Worm (Caenorhabditis elegans): ENCODE measurements around the gene F44F4.10.

DNA sequence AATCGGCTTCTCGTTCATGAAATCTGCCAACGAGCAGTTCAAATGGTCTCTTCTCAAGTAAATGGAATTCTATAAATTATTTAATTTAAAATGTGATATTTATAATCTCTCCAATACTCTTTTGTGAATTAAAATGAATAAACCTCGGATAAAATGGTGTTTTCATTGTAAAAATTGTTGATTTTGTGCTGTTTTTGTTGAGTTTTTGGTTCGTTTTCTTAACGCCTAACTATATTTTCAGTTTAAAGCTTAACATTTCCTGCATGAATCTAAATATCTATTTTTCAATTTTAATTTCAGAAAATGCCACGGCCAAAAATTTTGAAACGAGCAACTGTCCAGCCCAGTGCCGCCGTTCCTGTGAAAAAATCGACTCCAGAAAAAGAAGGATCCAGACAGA lies 43.4 kb downstream of the F44F4.10 start, which contains the start of gene orc-2:
- no peak for TF ChIP-seq dve-1 (tag; optimal IDR thresholded peaks at IDR 0.05)
- TF ChIP-seq ahr-1 (tag; optimal IDR thresholded peaks at IDR 0.05) = no peak
- TF ChIP-seq pha-4 (tag; optimal IDR thresholded peaks at IDR 0.05) = no peak
- no peak for TF ChIP-seq ceh-34 (tag; optimal IDR thresholded peaks at IDR 0.05)
- no peak for TF ChIP-seq ama-1 (optimal IDR thresholded peaks at IDR 0.05)
- no peak for TF ChIP-seq nhr-11 (tag; optimal IDR thresholded peaks at IDR 0.05)
- no peak for TF ChIP-seq sdc-2 (tag; optimal IDR thresholded peaks at IDR 0.05)
